Fruit fly (Drosophila melanogaster): ENCODE measurements around the gene Mesh1.
A peak's percentile ranks its signal among the peaks of the same experiment; 100 is the strongest.

The Mesh1 gene

DNA sequence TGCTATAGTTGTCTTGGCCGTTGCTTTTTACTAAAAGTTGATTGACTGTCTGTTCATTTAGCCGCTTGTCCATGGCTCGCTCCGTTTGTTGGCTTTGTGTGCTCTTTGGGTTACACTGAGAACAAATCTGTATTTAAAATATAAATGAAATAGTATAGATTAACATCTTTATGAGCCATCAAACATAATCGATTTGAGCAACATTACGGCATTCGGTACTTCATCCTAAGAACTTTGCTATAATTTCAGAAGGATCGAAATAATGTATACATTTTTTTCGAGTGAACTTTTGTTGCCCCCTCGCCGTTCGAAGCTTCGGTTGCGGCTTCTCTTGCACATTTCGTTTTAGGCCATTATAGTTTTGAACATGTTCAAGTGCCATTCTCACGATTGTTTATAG lies 5.7 kb upstream of the Mesh1 start (continued):
- peak; percentile 59 for TF ChIP-seq CG14710 (tag; optimal IDR thresholded peaks at IDR 0.05)
- no peak for TF ChIP-seq CG15479 (GFP tag; optimal IDR thresholded peaks at IDR 0.05)
- TF ChIP-seq CG7556 (GFP tag; optimal IDR thresholded peaks at IDR 0.05): peak; percentile 63
- no peak for TF ChIP-seq Antp (GFP tag; optimal IDR thresholded peaks at IDR 0.05)
- TF ChIP-seq Ssrp (tag; optimal IDR thresholded peaks at IDR 0.05): peak; percentile 65
- peak; percentile 61 for TF ChIP-seq CG30403 (GFP tag; optimal IDR thresholded peaks at IDR 0.05)
- no peak for TF ChIP-seq CG10431 (GFP tag; optimal IDR thresholded peaks at IDR 0.05)
- no peak for TF ChIP-seq cad (GFP tag; optimal IDR thresholded peaks at IDR 0.05)
- no peak for TF ChIP-seq CG42726 (GFP tag; IDR thresholded peaks at IDR 0.05; ENCODE audit: partially characterized antibody)
- TF ChIP-seq btn (GFP tag; optimal IDR thresholded peaks at IDR 0.05): no peak
- TF ChIP-seq CG12155 (GFP tag; optimal IDR thresholded peaks at IDR 0.05): peak; percentile 24
- peak; percentile 54 for TF ChIP-seq Meics (GFP tag; optimal IDR thresholded peaks at IDR 0.05)
- TF ChIP-seq CG3838 (GFP tag; optimal IDR thresholded peaks at IDR 0.05): peak; percentile 39
- TF ChIP-seq CG7987 (GFP tag; optimal IDR thresholded peaks at IDR 0.05): peak; percentile 10
- TF ChIP-seq CG32532 (GFP tag; IDR thresholded peaks at IDR 0.05): no peak
- TF ChIP-seq scrt (GFP tag; optimal IDR thresholded peaks at IDR 0.05): peak; percentile 53
- TF ChIP-seq zfh1 (GFP tag; IDR thresholded peaks at IDR 0.05): peak; percentile 75
- TF ChIP-seq GATAe (GFP tag; conservative IDR thresholded peaks at IDR 0.05): no peak
- peak; percentile 75 for TF ChIP-seq CG13424 (tag; optimal IDR thresholded peaks at IDR 0.05)
- peak; percentile 29; the same call in 1 of the 3 replicates for TF ChIP-seq CG14050 (GFP tag; IDR thresholded peaks at IDR 0.05)
- TF ChIP-seq Oli (tag; optimal IDR thresholded peaks at IDR 0.05): peak; percentile 86
- TF ChIP-seq CkIIα-i1 (GFP tag; IDR thresholded peaks at IDR 0.05): no peak
- TF ChIP-seq grau (tag; optimal IDR thresholded peaks at IDR 0.05): peak; percentile 70
- TF ChIP-seq CG10274 (GFP tag; optimal IDR thresholded peaks at IDR 0.05): peak; percentile 28
- TF ChIP-seq trh (GFP tag; optimal IDR thresholded peaks at IDR 0.05): no peak
- peak; percentile 82 for TF ChIP-seq vvl (GFP tag; IDR thresholded peaks at IDR 0.05)
- TF ChIP-seq CG12391 (tag; optimal IDR thresholded peaks at IDR 0.05): peak; percentile 77
- TF ChIP-seq CG9876 (GFP tag; optimal IDR thresholded peaks at IDR 0.05): no peak
- peak; percentile 53 for TF ChIP-seq CG17568 (GFP tag; optimal IDR thresholded peaks at IDR 0.05)
- TF ChIP-seq bigmax (GFP tag; optimal IDR thresholded peaks at IDR 0.05): no peak
- no peak for TF ChIP-seq sna (GFP tag; IDR thresholded peaks at IDR 0.05; ENCODE audit: partially characterized antibody)
- TF ChIP-seq Mrtf (GFP tag; IDR thresholded peaks at IDR 0.05): peak; percentile 65; the same call in 2 of the 3 replicates
- TF ChIP-seq CG9437 (GFP tag; optimal IDR thresholded peaks at IDR 0.05): peak; percentile 41
- peak; percentile 59 for TF ChIP-seq Sox100B (GFP tag; optimal IDR thresholded peaks at IDR 0.05)
- no peak; the same call in 1 of the 2 replicates for TF ChIP-seq sob (GFP tag; IDR thresholded peaks at IDR 0.05)
- no peak for TF ChIP-seq CG13624 (GFP tag; optimal IDR thresholded peaks at IDR 0.05)
- TF ChIP-seq maf-S (GFP tag; optimal IDR thresholded peaks at IDR 0.05): no peak
- TF ChIP-seq CG3726 (GFP tag; IDR thresholded peaks at IDR 0.05): peak; percentile 53; the same call in 1 of the 3 replicates
- TF ChIP-seq HLH3B (GFP tag; IDR thresholded peaks at IDR 0.05): peak; percentile 70
- TF ChIP-seq CG8388 (GFP tag; optimal IDR thresholded peaks at IDR 0.05): peak; percentile 77
- TF ChIP-seq CG12744 (GFP tag; optimal IDR thresholded peaks at IDR 0.05): peak; percentile 10
- TF ChIP-seq CG17361 (GFP tag; IDR thresholded peaks at IDR 0.05): peak; percentile 62; the same call in 2 of the 3 replicates
- TF ChIP-seq salm (tag; optimal IDR thresholded peaks at IDR 0.05): peak; percentile 40
- TF ChIP-seq bbx (GFP tag; IDR thresholded peaks at IDR 0.05; ENCODE audit: partially characterized antibody): no peak
- no peak for TF ChIP-seq ro (GFP tag; IDR thresholded peaks at IDR 0.05)
- TF ChIP-seq phol (tag; optimal IDR thresholded peaks at IDR 0.05): peak; percentile 80
- TF ChIP-seq HmgD (GFP tag; optimal IDR thresholded peaks at IDR 0.05): no peak
- no peak for TF ChIP-seq Hand (GFP tag; optimal IDR thresholded peaks at IDR 0.05)
- peak; percentile 73 for TF ChIP-seq gcm (GFP tag; optimal IDR thresholded peaks at IDR 0.05)
- peak; percentile 66 for TF ChIP-seq dmrt11E (tag; optimal IDR thresholded peaks at IDR 0.05)
- peak; percentile 27 for TF ChIP-seq Mad (GFP tag; optimal IDR thresholded peaks at IDR 0.05)
